Fruit fly (Drosophila melanogaster) whole organism, embryonic: ENCODE data around the gene CycG.

Experiments used
- Atf6 ChIP-seq: fragments of 200-800 bp; sonication (Bioruptor generic); IDR thresholded peaks from 2 replicates; pipeline ENCODE4 v1.3.6; 2022; ENCODE audit warnings: missing biosample characterization, missing genetic modification characterization
- CG10366 ChIP-seq: fragments of 200-800 bp; sonication (Bioruptor generic); IDR thresholded peaks from 2 replicates; pipeline ENCODE4 v1.3.6; 2022; ENCODE audit warnings: missing biosample characterization, missing genetic modification characterization
- CG11456 ChIP-seq: fragments of 200-800 bp; sonication (Bioruptor generic); IDR thresholded peaks from 3 replicates; pipeline ENCODE4 v1.3.6; 2022; ENCODE audit warnings: missing biosample characterization, missing genetic modification characterization
- CG14441 ChIP-seq: fragments of 200-800 bp; sonication (Bioruptor generic); IDR thresholded peaks from 2 replicates; pipeline ENCODE4 v1.3.6; 2022; ENCODE audit warnings: missing biosample characterization, missing genetic modification characterization
- CG15696 ChIP-seq: fragments of 200-800 bp; sonication (Bioruptor generic); optimal IDR thresholded peaks from 2 replicates; lab custom pipeline; 2019; ENCODE audit warnings: missing biosample characterization, mild to moderate bottlenecking, missing genetic modification characterization, moderate library complexity
- CG1602 ChIP-seq: fragments of 200-800 bp; sonication (Bioruptor generic); optimal IDR thresholded peaks from 3 replicates; lab custom pipeline; 2016; ENCODE audit warnings: missing biosample characterization, missing genetic modification characterization
- CG1647 ChIP-seq: fragments of 200-800 bp; sonication (Bioruptor generic); optimal IDR thresholded peaks from 3 replicates; lab custom pipeline; 2016; ENCODE audit warnings: missing biosample characterization, missing genetic modification characterization
- CG16779 ChIP-seq: fragments of 200-800 bp; sonication (Bioruptor generic); IDR thresholded peaks from 2 replicates; pipeline ENCODE4 v1.3.6; 2022; ENCODE audit warnings: missing biosample characterization, missing genetic modification characterization
- CG17385 ChIP-seq: fragments of 200-800 bp; sonication (Bioruptor generic); optimal IDR thresholded peaks from 3 replicates; lab custom pipeline; 2018; ENCODE audit warnings: missing biosample characterization, mild to moderate bottlenecking, missing genetic modification characterization
- CG18011 ChIP-seq: fragments of 200-800 bp; sonication (Bioruptor generic); optimal IDR thresholded peaks from 2 replicates; lab custom pipeline; 2017; ENCODE audit warnings: missing biosample characterization, missing genetic modification characterization, mild to moderate bottlenecking, moderate library complexity, missing genotype
- CG2678 ChIP-seq: fragments of 200-800 bp; sonication (Bioruptor generic); optimal IDR thresholded peaks from 3 replicates; lab custom pipeline; 2019; ENCODE audit warnings: missing biosample characterization, mild to moderate bottlenecking, missing genetic modification characterization, moderate library complexity
- CG3281 ChIP-seq: fragments of 200-800 bp; sonication (Bioruptor generic); optimal IDR thresholded peaks from 3 replicates; lab custom pipeline; 2017; ENCODE audit warnings: missing biosample characterization, mild to moderate bottlenecking, missing genetic modification characterization
- CG33557 ChIP-seq: fragments of 200-800 bp; sonication (Bioruptor generic); optimal IDR thresholded peaks from 2 replicates; lab custom pipeline; 2019; ENCODE audit warnings: missing biosample characterization, mild to moderate bottlenecking, missing genetic modification characterization, moderate library complexity
- CG43689 ChIP-seq: fragments of 200-800 bp; sonication (Bioruptor generic); IDR thresholded peaks from 2 replicates; pipeline ENCODE4 v1.3.6; 2022; ENCODE audit warnings: missing biosample characterization, missing genetic modification characterization
- CG6689 ChIP-seq: fragments of 200-800 bp; sonication (Bioruptor generic); IDR thresholded peaks from 2 replicates; pipeline ENCODE4 v1.3.6; 2022; ENCODE audit warnings: missing biosample characterization, missing genetic modification characterization
- CG7987 ChIP-seq: fragments of 200-800 bp; sonication (Bioruptor generic); optimal IDR thresholded peaks from 2 replicates; lab custom pipeline; 2018; ENCODE audit warnings: missing biosample characterization, mild to moderate bottlenecking, missing genetic modification characterization, moderate library complexity
- CG9215 ChIP-seq: fragments of 200-800 bp; sonication (Bioruptor generic); IDR thresholded peaks from 2 replicates; pipeline ENCODE4 v1.3.6; 2022; ENCODE audit warnings: missing biosample characterization, missing genetic modification characterization
- Camta ChIP-seq: fragments of 200-800 bp; sonication (Bioruptor generic); optimal IDR thresholded peaks from 2 replicates; lab custom pipeline; 2016; ENCODE audit warnings: missing biosample characterization, missing genetic modification characterization
- D19A ChIP-seq: fragments of 200-800 bp; optimal IDR thresholded peaks from 3 replicates; lab custom pipeline; 2019; ENCODE audit warnings: missing biosample characterization, mild to moderate bottlenecking, missing genetic modification characterization, moderate library complexity
- D19B ChIP-seq: fragments of 200-800 bp; sonication (Bioruptor generic); optimal IDR thresholded peaks from 2 replicates; lab custom pipeline; 2017; ENCODE audit warnings: missing biosample characterization, mild to moderate bottlenecking, missing genetic modification characterization
- Dbx ChIP-seq: fragments of 200-800 bp; sonication (Bioruptor generic); IDR thresholded peaks from 3 replicates; pipeline ENCODE4 v1.3.6; 2022; ENCODE audit warnings: missing biosample characterization, missing genetic modification characterization
- Drgx ChIP-seq: fragments of 200-800 bp; sonication (Bioruptor generic); IDR thresholded peaks from 2 replicates; pipeline ENCODE4 v1.3.6; 2022; ENCODE audit warnings: missing biosample characterization, missing genetic modification characterization
- E2f2 ChIP-seq: fragments of 200-800 bp; sonication (Bioruptor generic); IDR thresholded peaks from 2 replicates; pipeline ENCODE4 v1.3.6; 2022; ENCODE audit warnings: missing biosample characterization, missing genetic modification characterization
- Gsc ChIP-seq: fragments of 200-800 bp; sonication (Bioruptor generic); IDR thresholded peaks from 2 replicates; pipeline ENCODE4 v1.3.6; 2022; ENCODE audit warnings: missing biosample characterization, missing genetic modification characterization
- Hand ChIP-seq: fragments of 200-800 bp; sonication (Bioruptor generic); optimal IDR thresholded peaks from 2 replicates; lab custom pipeline; 2017; ENCODE audit warnings: mild to moderate bottlenecking, missing biosample characterization, missing genetic modification reagents, missing genetic modification characterization
- Kr ChIP-seq: fragments of 200-800 bp; sonication (Bioruptor generic); optimal IDR thresholded peaks from 2 replicates; lab custom pipeline; 2017; ENCODE audit warnings: missing biosample characterization, mild to moderate bottlenecking, missing genetic modification characterization
- Meics ChIP-seq: fragments of 200-800 bp; sonication (Bioruptor generic); optimal IDR thresholded peaks from 2 replicates; lab custom pipeline; 2017; ENCODE audit warnings: missing biosample characterization, mild to moderate bottlenecking, missing genetic modification characterization
- NK7.1 ChIP-seq: fragments of 200-800 bp; sonication (Bioruptor generic); optimal IDR thresholded peaks from 3 replicates; lab custom pipeline; 2016; ENCODE audit warnings: missing biosample characterization, missing genetic modification characterization
- Pdp1 ChIP-seq, 2 experiments: fragments of 200-800 bp; sonication (Bioruptor generic); optimal IDR thresholded peaks; 3 replicates each; lab custom pipeline; 2016; ENCODE audit warnings: missing biosample characterization in 2 of 2, missing genetic modification characterization in 2 of 2, mild to moderate bottlenecking in 1 of 2, moderate library complexity in 1 of 2
- Usf ChIP-seq: fragments of 200-800 bp; sonication (Bioruptor generic); optimal IDR thresholded peaks from 2 replicates; lab custom pipeline; 2017; ENCODE audit warnings: missing genotype, missing biosample characterization, missing genetic modification characterization
- abd-A ChIP-seq: fragments of 200-800 bp; sonication (Bioruptor generic); optimal IDR thresholded peaks from 3 replicates; lab custom pipeline; 2019; ENCODE audit warnings: missing biosample characterization, mild to moderate bottlenecking, missing genetic modification characterization, moderate library complexity
- cg ChIP-seq: fragments of 200-800 bp; sonication (Bioruptor generic); optimal IDR thresholded peaks from 3 replicates; lab custom pipeline; 2019; ENCODE audit warnings: missing biosample characterization, mild to moderate bottlenecking, missing genetic modification characterization, moderate library complexity
- chinmo ChIP-seq: fragments of 200-800 bp; sonication (Bioruptor generic); IDR thresholded peaks from 4 replicates; pipeline ENCODE4 v1.3.6; 2022; ENCODE audit warnings: missing biosample characterization, missing genetic modification characterization; ENCODE audit not compliant: partially characterized antibody
- chn ChIP-seq: fragments of 200-800 bp; sonication (Bioruptor generic); optimal IDR thresholded peaks from 2 replicates; lab custom pipeline; 2016; ENCODE audit warnings: missing biosample characterization, missing genetic modification characterization
- ewg ChIP-seq: fragments of 200-800 bp; sonication (Bioruptor generic); optimal IDR thresholded peaks from 3 replicates; lab custom pipeline; 2017; ENCODE audit warnings: mild to moderate bottlenecking, missing biosample characterization, missing genetic modification reagents, missing genetic modification characterization
- gfzf ChIP-seq: fragments of 200-800 bp; sonication (Bioruptor generic); optimal IDR thresholded peaks from 2 replicates; lab custom pipeline; 2016; ENCODE audit warnings: missing biosample characterization, mild to moderate bottlenecking, missing genetic modification characterization, moderate library complexity
- gt ChIP-seq: fragments of 200-800 bp; sonication (Bioruptor generic); IDR thresholded peaks from 2 replicates; pipeline ENCODE4 v1.3.6; 2022; ENCODE audit warnings: missing biosample characterization, missing genetic modification characterization
- jigr1 ChIP-seq: fragments of 200-800 bp; sonication (Bioruptor generic); IDR thresholded peaks from 3 replicates; pipeline ENCODE4 v1.3.6; 2022; ENCODE audit warnings: missing biosample characterization, missing genetic modification characterization
- lab ChIP-seq: fragments of 200-800 bp; sonication (Bioruptor generic); optimal IDR thresholded peaks from 3 replicates; lab custom pipeline; 2017; ENCODE audit warnings: missing biosample characterization, missing genetic modification characterization, mild to moderate bottlenecking, moderate library complexity, missing genetic modification reagents
- odd ChIP-seq: fragments of 200-800 bp; sonication (Bioruptor generic); optimal IDR thresholded peaks from 2 replicates; lab custom pipeline; 2017; ENCODE audit warnings: missing biosample characterization, mild to moderate bottlenecking, missing genetic modification characterization
- otp ChIP-seq: fragments of 200-800 bp; sonication (Bioruptor generic); IDR thresholded peaks from 3 replicates; pipeline ENCODE4, ENCODE4 v1.3.6; 2022; ENCODE audit warnings: missing biosample characterization, missing genetic modification characterization
- pros ChIP-seq: fragments of 200-800 bp; sonication (Bioruptor generic); optimal IDR thresholded peaks from 3 replicates; lab custom pipeline; 2019; ENCODE audit warnings: missing biosample characterization, mild to moderate bottlenecking, missing genetic modification characterization, moderate library complexity
- psq ChIP-seq: fragments of 200-800 bp; sonication (Bioruptor generic); optimal IDR thresholded peaks from 2 replicates; lab custom pipeline; 2017; ENCODE audit warnings: missing biosample characterization, missing genetic modification characterization
- pzg ChIP-seq: fragments of 200-800 bp; sonication (Bioruptor generic); optimal IDR thresholded peaks from 3 replicates; lab custom pipeline; 2018; ENCODE audit warnings: missing biosample characterization, mild to moderate bottlenecking, missing genetic modification characterization, moderate library complexity
- sd ChIP-seq: fragments of 200-800 bp; sonication (Bioruptor generic); optimal IDR thresholded peaks from 3 replicates; lab custom pipeline; 2018; ENCODE audit warnings: missing biosample characterization, mild to moderate bottlenecking, missing genetic modification characterization, moderate library complexity
- sim ChIP-seq: fragments of 200-800 bp; sonication (Bioruptor generic); IDR thresholded peaks from 2 replicates; pipeline ENCODE4 v1.3.6; 2022; ENCODE audit warnings: missing biosample characterization, missing genetic modification characterization
- sima ChIP-seq: fragments of 200-800 bp; sonication (Bioruptor generic); optimal IDR thresholded peaks from 2 replicates; lab custom pipeline; 2016; ENCODE audit warnings: missing biosample characterization, missing genetic modification characterization
- ssp ChIP-seq: fragments of 200-800 bp; sonication (Bioruptor generic); IDR thresholded peaks from 2 replicates; pipeline ENCODE4 v1.3.6; 2022; ENCODE audit warnings: missing biosample characterization, missing genetic modification characterization
- tup ChIP-seq: fragments of 200-800 bp; sonication (Bioruptor generic); optimal IDR thresholded peaks from 2 replicates; lab custom pipeline; 2016; ENCODE audit warnings: missing biosample characterization, mild to moderate bottlenecking, missing genetic modification characterization, moderate library complexity
- usp ChIP-seq: fragments of >200 bp; optimal IDR thresholded peaks from 2 replicates; lab custom pipeline; 2017; ENCODE audit warnings: missing biosample characterization, missing genetic modification characterization

CycG gene

DNA sequence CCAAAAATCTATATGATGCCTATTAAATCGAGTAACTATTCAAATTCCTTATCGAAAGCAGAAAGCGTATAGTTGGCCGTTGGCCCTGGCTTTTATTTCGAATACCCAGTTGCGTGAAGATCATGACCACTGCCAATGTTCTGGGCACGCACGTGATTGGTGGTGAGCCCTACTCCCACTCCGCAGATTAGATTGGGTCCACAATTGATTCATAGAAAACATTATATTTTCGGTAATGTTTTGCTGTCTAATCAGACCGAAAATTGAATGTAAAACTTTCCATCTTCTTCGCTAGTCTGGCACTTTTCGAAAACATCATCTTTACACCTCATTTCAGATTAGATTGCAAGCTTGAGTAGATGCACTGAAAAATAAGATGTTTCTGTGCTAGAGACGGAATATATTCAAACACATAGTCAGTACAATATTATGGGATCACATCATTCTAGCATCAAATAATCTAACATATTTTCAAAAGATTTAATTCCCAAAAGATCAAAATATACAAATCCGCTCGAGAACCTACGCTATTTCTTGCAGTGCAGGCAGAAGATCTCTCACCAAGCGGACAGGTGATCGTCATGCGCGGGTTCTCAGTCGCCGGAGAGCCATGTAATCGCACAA, 20.1 kb downstream of the CycG start, which contains the start of gene CG1774 (continued):
- peak; percentile 75 for TF ChIP-seq CG9215 (GFP tag; lab: Robert Waterston, UW)
- TF ChIP-seq E2f2 (GFP tag; lab: Robert Waterston, UW), result peak; percentile 44
- TF ChIP-seq CG43689 (GFP tag; lab: Robert Waterston, UW), result 0 out of 2 replicates have a peak, but pooled peaks have one; percentile 6
- TF ChIP-seq chinmo, result no peak
- no peak for TF ChIP-seq Kr
- TF ChIP-seq CG14441 (GFP tag; lab: Robert Waterston, UW), result peak; percentile 83
- peak; percentile 51 for TF ChIP-seq sd
- 0 out of 3 replicates have a peak, but pooled peaks have one; percentile 24 for TF ChIP-seq jigr1 (GFP tag; lab: Robert Waterston, UW)
- TF ChIP-seq ewg (GFP tag; lab: Kevin White, UChicago), result peak; percentile 39
- peak; percentile 31; the same call in 1 of the 2 replicates for TF ChIP-seq CG6689 (GFP tag; lab: Robert Waterston, UW)
- no peak for TF ChIP-seq usp
- TF ChIP-seq Hand (GFP tag; lab: Kevin White, UChicago), result peak; percentile 85
- peak; percentile 68 for TF ChIP-seq CG1647
- peak; percentile 38 for TF ChIP-seq CG15696 (tag; lab: Kevin White, UChicago)
- no peak for TF ChIP-seq CG33557
- TF ChIP-seq abd-A (tag; lab: Kevin White, UChicago), result no peak
- TF ChIP-seq NK7.1 (GFP tag; lab: Kevin White, UChicago), result peak; percentile 45
- TF ChIP-seq CG10366 (GFP tag; lab: Robert Waterston, UW), result peak; percentile 66
- no peak for TF ChIP-seq gt (GFP tag; lab: Robert Waterston, UW)
- TF ChIP-seq Gsc (GFP tag; lab: Robert Waterston, UW), result peak; percentile 5; the same call in 1 of the 2 replicates
- TF ChIP-seq chn (GFP tag; lab: Kevin White, UChicago), result peak; percentile 49
- TF ChIP-seq odd, result peak; percentile 40
- peak; percentile 89 for TF ChIP-seq Atf6 (GFP tag; lab: Robert Waterston, UW)
- TF ChIP-seq CG3281 (GFP tag; lab: Kevin White, UChicago), result peak; percentile 90
- TF ChIP-seq Drgx, result peak; percentile 69
- TF ChIP-seq CG11456 (GFP tag; lab: Robert Waterston, UW), result peak; percentile 84
- TF ChIP-seq Dbx (GFP tag; lab: Robert Waterston, UW), result peak; percentile 90
- peak; percentile 24 for TF ChIP-seq tup
- peak; percentile 91 for TF ChIP-seq CG2678
- TF ChIP-seq CG1602 (GFP tag; lab: Kevin White, UChicago), result peak; percentile 47
- TF ChIP-seq CG17385 (GFP tag; lab: Kevin White, UChicago), result peak; percentile 74
- TF ChIP-seq pros, result no peak
- TF ChIP-seq Camta, result peak; percentile 80
- no peak for TF ChIP-seq sim
- TF ChIP-seq D19A (tag; lab: Kevin White, UChicago), result peak; percentile 54
- peak; percentile 38; the same call in 1 of the 2 replicates for TF ChIP-seq ssp (GFP tag; lab: Robert Waterston, UW)
- TF ChIP-seq D19B (GFP tag; lab: Kevin White, UChicago), result peak; percentile 67
- peak; percentile 35 for TF ChIP-seq Usf (GFP tag; lab: Kevin White, UChicago)
- TF ChIP-seq CG18011 (GFP tag; lab: Kevin White, UChicago), result peak; percentile 12
- peak; percentile 94 for TF ChIP-seq lab (GFP tag; lab: Kevin White, UChicago)
- TF ChIP-seq CG16779 (GFP tag; lab: Robert Waterston, UW), result peak; percentile 71; the same call in 1 of the 2 replicates
- TF ChIP-seq sima (GFP tag; lab: Kevin White, UChicago), result peak; percentile 8
- TF ChIP-seq Pdp1 (GFP tag; optimal IDR thresholded peaks at IDR 0.05; lab: Kevin White, UChicago), result peak; percentile 78 to 81
- TF ChIP-seq gfzf (GFP tag; lab: Kevin White, UChicago), result no peak
- peak; percentile 66; the same call in 2 of the 3 replicates for TF ChIP-seq otp (GFP tag; lab: Robert Waterston, UW)
- peak; percentile 88 for TF ChIP-seq Meics (GFP tag; lab: Kevin White, UChicago)
- TF ChIP-seq CG7987 (GFP tag; lab: Kevin White, UChicago), result peak; percentile 73
- TF ChIP-seq pzg (GFP tag; lab: Kevin White, UChicago), result peak; percentile 16
- TF ChIP-seq cg (GFP tag; lab: Kevin White, UChicago), result no peak
- TF ChIP-seq psq (GFP tag; lab: Kevin White, UChicago), result no peak
